Fruit fly (Drosophila melanogaster) whole organism, embryonic: Measurements from ENCODE around the gene Sec15.

Source experiments
- CG10147 ChIP-seq: fragments of 200-800 bp; sonication (Bioruptor generic); optimal IDR thresholded peaks from 2 replicates; lab custom pipeline; 2019; ENCODE audit warnings: missing biosample characterization, mild to moderate bottlenecking, missing genetic modification characterization, moderate library complexity
- CG12104 ChIP-seq: fragments of 200-800 bp; sonication (Bioruptor generic); optimal IDR thresholded peaks from 3 replicates; lab custom pipeline; 2016; ENCODE audit warnings: missing biosample characterization, missing genetic modification characterization
- CG12155 ChIP-seq: fragments of 200-800 bp; sonication (Bioruptor generic); optimal IDR thresholded peaks from 3 replicates; lab custom pipeline; 2016; ENCODE audit warnings: missing biosample characterization, missing genetic modification characterization
- CG12299 ChIP-seq: fragments of 200-800 bp; sonication (Bioruptor generic); optimal IDR thresholded peaks from 2 replicates; lab custom pipeline; 2018; ENCODE audit warnings: missing biosample characterization, mild to moderate bottlenecking, missing genetic modification characterization
- CG14667 ChIP-seq: fragments of 200-800 bp; sonication (Bioruptor generic); IDR thresholded peaks from 2 replicates; pipeline ENCODE4 v1.3.6; 2022; ENCODE audit warnings: missing biosample characterization, missing genetic modification characterization
- CG15514 ChIP-seq: fragments of 200-800 bp; sonication (Bioruptor generic); optimal IDR thresholded peaks from 3 replicates; lab custom pipeline; 2017; ENCODE audit warnings: missing biosample characterization, missing genetic modification characterization, mild to moderate bottlenecking, moderate library complexity, missing genetic modification reagents
- CG16813 ChIP-seq: fragments of 200-800 bp; sonication (Bioruptor generic); IDR thresholded peaks from 3 replicates; pipeline ENCODE4 v1.3.6; 2022; ENCODE audit warnings: missing biosample characterization, missing genetic modification characterization; ENCODE audit not compliant: partially characterized antibody
- CG16815 ChIP-seq: fragments of 200-800 bp; sonication (Bioruptor generic); optimal IDR thresholded peaks from 3 replicates; lab custom pipeline; 2017; ENCODE audit warnings: missing biosample characterization, mild to moderate bottlenecking, missing genetic modification characterization
- CG17829 ChIP-seq: fragments of 200-800 bp; optimal IDR thresholded peaks from 2 replicates; lab custom pipeline; 2019; ENCODE audit warnings: missing biosample characterization, mild to moderate bottlenecking, missing genetic modification characterization, moderate library complexity
- CG2712 ChIP-seq: fragments of 200-800 bp; optimal IDR thresholded peaks from 3 replicates; lab custom pipeline; 2019; ENCODE audit warnings: missing biosample characterization, mild to moderate bottlenecking, missing genetic modification characterization, moderate library complexity
- CG30403 ChIP-seq: fragments of 200-800 bp; sonication (Bioruptor generic); optimal IDR thresholded peaks from 3 replicates; lab custom pipeline; 2016; ENCODE audit warnings: missing biosample characterization, missing genetic modification characterization
- CG34224 ChIP-seq: fragments of 200-800 bp; sonication (Bioruptor generic); IDR thresholded peaks from 3 replicates; pipeline ENCODE4 v1.3.6; 2022; ENCODE audit warnings: missing biosample characterization, missing genetic modification characterization; ENCODE audit not compliant: partially characterized antibody
- CG34422 ChIP-seq: fragments of 200-800 bp; sonication (Bioruptor generic); IDR thresholded peaks from 3 replicates; pipeline ENCODE4 v1.3.6; 2022; ENCODE audit warnings: missing biosample characterization, missing genetic modification characterization
- CG3838 ChIP-seq: fragments of 200-800 bp; sonication (Bioruptor generic); optimal IDR thresholded peaks from 3 replicates; lab custom pipeline; 2016; ENCODE audit warnings: missing biosample characterization, missing genetic modification characterization
- CG4424 ChIP-seq: fragments of 200-800 bp; sonication (Bioruptor generic); optimal IDR thresholded peaks from 3 replicates; lab custom pipeline; 2016; ENCODE audit warnings: missing biosample characterization, missing genetic modification characterization
- CG6654 ChIP-seq: fragments of 200-800 bp; sonication (Bioruptor generic); optimal IDR thresholded peaks from 2 replicates; lab custom pipeline; 2017; ENCODE audit warnings: missing biosample characterization, mild to moderate bottlenecking, missing genetic modification characterization
- CG6791 ChIP-seq: fragments of 200-800 bp; sonication (Bioruptor generic); IDR thresholded peaks from 3 replicates; pipeline ENCODE4 v1.3.6; 2022; ENCODE audit warnings: missing biosample characterization, missing genetic modification characterization; ENCODE audit not compliant: partially characterized antibody
- CG6813 ChIP-seq: fragments of 200-800 bp; sonication (Bioruptor generic); optimal IDR thresholded peaks from 2 replicates; lab custom pipeline; 2017; ENCODE audit warnings: missing biosample characterization, missing genetic modification characterization, mild to moderate bottlenecking, moderate library complexity, missing genetic modification reagents
- CG7357 ChIP-seq: fragments of 200-800 bp; sonication (Bioruptor generic); IDR thresholded peaks from 3 replicates; pipeline ENCODE4 v1.3.6; 2022; ENCODE audit warnings: missing biosample characterization, missing genetic modification characterization
- CG7839 ChIP-seq: fragments of 200-800 bp; sonication (Bioruptor generic); optimal IDR thresholded peaks from 3 replicates; lab custom pipeline; 2018; ENCODE audit warnings: missing biosample characterization, mild to moderate bottlenecking, missing genetic modification characterization, moderate library complexity
- CG9609 ChIP-seq: fragments of 200-800 bp; sonication (Bioruptor generic); optimal IDR thresholded peaks from 3 replicates; lab custom pipeline; 2016; ENCODE audit warnings: missing biosample characterization, missing genetic modification characterization
- CG9817 ChIP-seq: fragments of 200-800 bp; sonication (Bioruptor generic); optimal IDR thresholded peaks from 2 replicates; lab custom pipeline; 2018; ENCODE audit warnings: missing biosample characterization, mild to moderate bottlenecking, missing genetic modification characterization, moderate library complexity
- D ChIP-seq, 2 experiments: fragments of 200-800 bp in 1 of 2; fragments of >200 bp in 1 of 2; sonication (Bioruptor generic) in 1 of 2; optimal IDR thresholded peaks; 2 replicates in 1 of 2; 3 replicates in 1 of 2; lab custom pipeline; 2017; ENCODE audit warnings: mild to moderate bottlenecking in 1 of 2, missing biosample characterization in 1 of 2, missing genetic modification characterization in 1 of 2, missing genetic modification reagents in 1 of 2
- Drgx ChIP-seq: fragments of 200-800 bp; sonication (Bioruptor generic); IDR thresholded peaks from 2 replicates; pipeline ENCODE4 v1.3.6; 2022; ENCODE audit warnings: missing biosample characterization, missing genetic modification characterization
- ERR ChIP-seq: fragments of 200-800 bp; sonication (Bioruptor generic); optimal IDR thresholded peaks from 2 replicates; lab custom pipeline; 2016; ENCODE audit warnings: missing biosample characterization, missing genetic modification characterization
- Ets65A ChIP-seq: fragments of 200-800 bp; sonication (Bioruptor generic); peaks from one replicate; lab custom pipeline; 2016; ENCODE audit warnings: missing biosample characterization, missing genetic modification characterization
- Ets97D ChIP-seq: fragments of 200-800 bp; sonication (Bioruptor generic); optimal IDR thresholded peaks from 3 replicates; lab custom pipeline; 2016; ENCODE audit warnings: missing biosample characterization, missing genetic modification characterization
- HmgZ ChIP-seq: fragments of 200-800 bp; sonication (Bioruptor generic); optimal IDR thresholded peaks from 2 replicates; lab custom pipeline; 2018; ENCODE audit warnings: missing biosample characterization, mild to moderate bottlenecking, missing genetic modification characterization
- MBD-R2 ChIP-seq: fragments of 200-800 bp; sonication (Bioruptor generic); IDR thresholded peaks from 2 replicates; pipeline ENCODE4 v1.3.6; 2022; ENCODE audit warnings: missing biosample characterization, missing genetic modification characterization
- Mrtf ChIP-seq: fragments of 200-800 bp; sonication (Bioruptor generic); IDR thresholded peaks from 3 replicates; pipeline ENCODE4 v1.3.6; 2022; ENCODE audit warnings: missing biosample characterization, missing genetic modification characterization
- Myb ChIP-seq: fragments of 200-800 bp; sonication (Bioruptor generic); optimal IDR thresholded peaks from 2 replicates; lab custom pipeline; 2016; ENCODE audit warnings: missing biosample characterization, missing genetic modification characterization
- NFAT ChIP-seq: fragments of 200-800 bp; sonication (Bioruptor generic); IDR thresholded peaks from 2 replicates; pipeline ENCODE4 v1.3.6; 2022; ENCODE audit warnings: missing biosample characterization, missing genetic modification characterization
- Optix ChIP-seq: fragments of 200-800 bp; sonication (Bioruptor generic); IDR thresholded peaks from 3 replicates; pipeline ENCODE4 v1.3.6; 2022; ENCODE audit warnings: missing biosample characterization, missing genetic modification characterization
- ap ChIP-seq: fragments of 200-800 bp; sonication (Bioruptor generic); IDR thresholded peaks from 2 replicates; pipeline ENCODE4 v1.3.6; 2022; ENCODE audit warnings: missing biosample characterization, missing genetic modification characterization
- ara ChIP-seq: fragments of 200-800 bp; sonication (Bioruptor generic); IDR thresholded peaks from 2 replicates; pipeline ENCODE4 v1.3.6; 2022; ENCODE audit warnings: missing biosample characterization, missing genetic modification characterization
- ash1 ChIP-seq: fragments of 200-800 bp; sonication (Bioruptor generic); optimal IDR thresholded peaks from 2 replicates; lab custom pipeline; 2018; ENCODE audit warnings: missing biosample characterization, mild to moderate bottlenecking, missing genetic modification characterization
- ato ChIP-seq: fragments of 200-800 bp; sonication (Bioruptor generic); IDR thresholded peaks from 2 replicates; pipeline ENCODE4 v1.3.6; 2022; ENCODE audit warnings: missing biosample characterization, missing genetic modification characterization; ENCODE audit not compliant: partially characterized antibody
- croc ChIP-seq: fragments of 200-800 bp; sonication (Bioruptor generic); conservative IDR thresholded peaks from 3 replicates; pipeline ENCODE4 v1.3.6; 2022; ENCODE audit warnings: missing biosample characterization, missing genetic modification characterization
- dpn ChIP-seq, 2 experiments: fragments of 200-800 bp; sonication (Bioruptor generic); optimal IDR thresholded peaks; 3 replicates each; lab custom pipeline; 2016; ENCODE audit warnings: missing biosample characterization in 2 of 2, missing genetic modification characterization in 2 of 2
- h ChIP-seq: fragments of >200 bp; optimal IDR thresholded peaks from 2 replicates; lab custom pipeline; 2017
- insv ChIP-seq, 2 experiments: fragments of 200-800 bp; sonication (Bioruptor generic); optimal IDR thresholded peaks; 3 replicates each; lab custom pipeline; 2016 to 2018; ENCODE audit warnings: missing biosample characterization in 2 of 2, missing genetic modification characterization in 2 of 2
- ken ChIP-seq: fragments of 200-800 bp; sonication (Bioruptor generic); IDR thresholded peaks from 3 replicates; pipeline ENCODE4 v1.3.6; 2022; ENCODE audit warnings: missing biosample characterization, missing genetic modification characterization
- oc ChIP-seq: fragments of 200-800 bp; sonication (Bioruptor generic); optimal IDR thresholded peaks from 2 replicates; lab custom pipeline; 2018; ENCODE audit warnings: missing biosample characterization, mild to moderate bottlenecking, missing genetic modification characterization, moderate library complexity
- pb ChIP-seq: fragments of 200-800 bp; sonication (Bioruptor generic); optimal IDR thresholded peaks from 3 replicates; lab custom pipeline; 2016; ENCODE audit warnings: missing biosample characterization, missing genetic modification characterization
- sd ChIP-seq: fragments of 200-800 bp; sonication (Bioruptor generic); optimal IDR thresholded peaks from 3 replicates; lab custom pipeline; 2018; ENCODE audit warnings: missing biosample characterization, mild to moderate bottlenecking, missing genetic modification characterization, moderate library complexity
- sima ChIP-seq: fragments of 200-800 bp; sonication (Bioruptor generic); optimal IDR thresholded peaks from 2 replicates; lab custom pipeline; 2016; ENCODE audit warnings: missing biosample characterization, missing genetic modification characterization
- trem ChIP-seq: fragments of 200-800 bp; optimal IDR thresholded peaks from 3 replicates; lab custom pipeline; 2019; ENCODE audit warnings: missing biosample characterization, mild to moderate bottlenecking, missing genetic modification characterization, moderate library complexity
- vnd ChIP-seq: fragments of 200-800 bp; sonication (Bioruptor generic); IDR thresholded peaks from 3 replicates; pipeline ENCODE4 v1.3.6; 2022; ENCODE audit warnings: missing biosample characterization, missing genetic modification characterization; ENCODE audit not compliant: partially characterized antibody

The Sec15 gene

dm6 chr3R:21140458-21140857, 32.7 kb upstream of the Sec15 start, which contains the start of gene SNF4Agamma (continued):
- TF ChIP-seq CG17829 (tag; lab: Kevin White, UChicago) (peak; percentile 58), insv (GFP tag; optimal IDR thresholded peaks at IDR 0.05; lab: Kevin White, UChicago) (peak in 1 of 2 experiments; percentile 58), ken (GFP tag; lab: Robert Waterston, UW) (0 out of 3 replicates have a peak, but pooled peaks have one; percentile 44), Ets65A (GFP tag; lab: Kevin White, UChicago) (peak; percentile 91), Myb (GFP tag; lab: Kevin White, UChicago) (peak; percentile 80), ap (GFP tag; lab: Robert Waterston, UW) (no peak), sd (peak; percentile 3), CG12155 (peak; percentile 35), ato (GFP tag; lab: Robert Waterston, UW) (peak; percentile 9; the same call in 1 of the 2 replicates), CG34422 (GFP tag; lab: Robert Waterston, UW) (0 out of 3 replicates have a peak, but pooled peaks have one; percentile 19), CG7839 (tag; lab: Kevin White, UChicago) (peak; percentile 19), MBD-R2 (GFP tag; lab: Robert Waterston, UW) (peak; percentile 36; the same call in 1 of the 2 replicates), trem (tag; lab: Kevin White, UChicago) (peak; percentile 63), ash1 (GFP tag; lab: Kevin White, UChicago) (no peak), CG15514 (GFP tag; lab: Kevin White, UChicago) (peak; percentile 65), Ets97D (GFP tag; lab: Kevin White, UChicago) (peak; percentile 54), CG12299 (tag; lab: Kevin White, UChicago) (peak; percentile 57)

- TF ChIP-seq CG12104 (GFP tag; lab: Kevin White, UChicago) (peak; percentile 21), sima (no peak), D (optimal IDR thresholded peaks at IDR 0.05; lab: Kevin White, UChicago) (no peak), D (GFP tag; optimal IDR thresholded peaks at IDR 0.05; lab: Kevin White, UChicago) (no peak), CG9817 (tag; lab: Kevin White, UChicago) (peak; percentile 79), pb (peak; percentile 36), CG14667 (GFP tag; lab: Robert Waterston, UW) (peak; percentile 50; the same call in 1 of the 2 replicates), CG6813 (GFP tag; lab: Kevin White, UChicago) (no peak), CG7357 (GFP tag; lab: Robert Waterston, UW) (0 out of 3 replicates have a peak, but pooled peaks have one; percentile 31), CG15514 (GFP tag; lab: Kevin White, UChicago) (peak; percentile 82), CG16813 (no peak), oc (tag; lab: Kevin White, UChicago) (no peak), Mrtf (GFP tag; lab: Robert Waterston, UW) (0 out of 3 replicates have a peak, but pooled peaks have one; percentile 46), Optix (GFP tag; lab: Robert Waterston, UW) (no peak), CG34224 (GFP tag; lab: Robert Waterston, UW) (no peak), h (lab: Kevin White, UChicago) (no peak), CG10147 (GFP tag; lab: Kevin White, UChicago) (peak; percentile 78), Drgx (GFP tag; lab: Robert Waterston, UW) (no peak; the same call in 1 of the 2 replicates), CG9609 (GFP tag; lab: Kevin White, UChicago) (no peak), dpn (GFP tag; optimal IDR thresholded peaks at IDR 0.05; lab: Kevin White, UChicago) (peak; percentile 62 to 72), NFAT (peak; percentile 70; the same call in 1 of the 2 replicates), CG6791 (GFP tag; lab: Robert Waterston, UW) (no peak), HmgZ (tag; lab: Kevin White, UChicago) (peak; percentile 83), CG6654 (no peak), ERR (GFP tag; lab: Kevin White, UChicago) (peak; percentile 37), CG2712 (tag; lab: Kevin White, UChicago) (peak; percentile 83), ara (GFP tag; lab: Robert Waterston, UW) (no peak), CG16815 (GFP tag; lab: Kevin White, UChicago) (peak; percentile 41), CG30403 (GFP tag; lab: Kevin White, UChicago) (peak; percentile 73), CG4424 (GFP tag; lab: Kevin White, UChicago) (peak; percentile 57), croc (GFP tag; lab: Robert Waterston, UW) (no peak; the same call in 2 of the 3 replicates), vnd (GFP tag; lab: Robert Waterston, UW) (no peak), CG3838 (GFP tag; lab: Kevin White, UChicago) (no peak)
Observed at dm6 chr3R:21138220-21138754, 30.5 kb upstream of the Sec15 start, which contains the start of gene meigo. meigo (plus strand) TSS chr3R:21138270.
